Fruit fly (Drosophila melanogaster) whole organism: ENCODE results near the gene lok.

Source experiments
- CG8478 ChIP-seq: fragments of >200 bp; optimal IDR thresholded peaks from 2 replicates; lab custom pipeline; 2018; ENCODE audit warnings: inconsistent platforms
- Dll ChIP-seq: fragments of >200 bp; optimal IDR thresholded peaks from 2 replicates; lab custom pipeline; 2017
- EcR ChIP-seq, 2 experiments: fragments of >200 bp; optimal IDR thresholded peaks; 2 replicates each; lab custom pipeline; 2017; ENCODE audit warnings: missing biosample characterization in 2 of 2, missing genetic modification characterization in 2 of 2, missing genetic modification reagents in 2 of 2
- pan ChIP-seq: fragments of >200 bp; optimal IDR thresholded peaks from 2 replicates; lab custom pipeline; 2017
- psq ChIP-seq: fragments of >200 bp; optimal IDR thresholded peaks from 2 replicates; lab custom pipeline; 2017
- usp ChIP-seq: fragments of >200 bp; optimal IDR thresholded peaks from 2 replicates; lab custom pipeline; 2017; ENCODE audit warnings: missing biosample characterization, missing genetic modification characterization, mixed read lengths

Gene lok

dm6 chr2L:20106595-20106994 is 45.4 kb downstream of the lok start:
- TF ChIP-seq usp (GFP tag; lab: Kevin White, UChicago) (no peak), CG8478 (lab: Kevin White, UChicago) (no peak), Dll (lab: Kevin White, UChicago) (no peak), EcR (GFP tag; optimal IDR thresholded peaks at IDR 0.05; lab: Kevin White, UChicago) (no peak), pan (lab: Kevin White, UChicago) (no peak), psq (lab: Kevin White, UChicago) (no peak)
